Fruit fly (Drosophila melanogaster): Measurements from ENCODE around the gene p38a.
A peak's percentile ranks its signal among the peaks of the same experiment; 100 is the strongest.

Gene p38a

DNA sequence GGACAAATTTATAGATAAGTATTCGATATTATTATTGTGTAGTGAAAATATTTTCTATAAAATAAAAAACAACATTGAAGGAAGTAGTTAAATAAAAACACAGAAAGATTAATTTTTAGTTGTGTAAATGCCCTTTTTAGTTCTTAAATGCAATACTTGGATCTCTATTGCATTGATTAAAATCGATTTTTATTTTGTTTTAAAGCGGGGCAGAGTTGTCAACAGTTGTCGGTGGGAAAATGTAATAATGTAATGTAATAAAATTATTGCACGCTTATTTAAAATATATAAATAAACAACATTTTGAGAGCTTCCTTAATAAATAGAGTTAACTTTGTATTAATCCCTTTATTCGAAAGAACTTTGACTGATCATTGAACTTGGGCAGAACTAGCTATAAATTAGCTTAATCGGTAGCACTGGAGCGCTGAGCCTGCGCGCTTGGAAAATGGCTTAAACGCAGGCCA, 11.5 kb upstream of the p38a start, which contains the start of gene Apc2 (continued):
- TF ChIP-seq CG6808 (GFP tag; optimal IDR thresholded peaks at IDR 0.05) (no peak), Ets96B (tag; optimal IDR thresholded peaks at IDR 0.05) (peak; percentile 56), Blimp-1 (GFP tag; optimal IDR thresholded peaks at IDR 0.05) (no peak), CG11902 (GFP tag; optimal IDR thresholded peaks at IDR 0.05) (peak; percentile 32), CG6792 (GFP tag; optimal IDR thresholded peaks at IDR 0.05) (peak; percentile 49), Hr38 (GFP tag; optimal IDR thresholded peaks at IDR 0.05) (no peak), CG9139 (GFP tag; optimal IDR thresholded peaks at IDR 0.05) (no peak), CG11294 (GFP tag; IDR thresholded peaks at IDR 0.05) (no peak), net (GFP tag; optimal IDR thresholded peaks at IDR 0.05) (peak; percentile 52), spab (GFP tag; optimal IDR thresholded peaks at IDR 0.05) (no peak), Sox14 (GFP tag; optimal IDR thresholded peaks at IDR 0.05) (peak; percentile 70), Smox (GFP tag; optimal IDR thresholded peaks at IDR 0.05) (no peak), topi (GFP tag; optimal IDR thresholded peaks at IDR 0.05) (peak; percentile 60), ss (GFP tag; optimal IDR thresholded peaks at IDR 0.05) (peak in 1 of 2 experiments; percentile 13), cyc (GFP tag; optimal IDR thresholded peaks at IDR 0.05) (peak; percentile 56), Hr39 (GFP tag; optimal IDR thresholded peaks at IDR 0.05) (peak; percentile 61), Met (GFP tag; optimal IDR thresholded peaks at IDR 0.05) (no peak), dac (GFP tag; optimal IDR thresholded peaks at IDR 0.05) (no peak), CG7368 (GFP tag; optimal IDR thresholded peaks at IDR 0.05) (no peak), dsx (GFP tag; optimal IDR thresholded peaks at IDR 0.05; ENCODE audit: poor library complexity, severe bottlenecking) (peak; percentile 56), salr (GFP tag; optimal IDR thresholded peaks at IDR 0.05) (peak in 1 of 2 experiments; percentile 30), CG6163 (GFP tag; IDR thresholded peaks at IDR 0.05) (peak; percentile 71), fd85E (GFP tag; optimal IDR thresholded peaks at IDR 0.05) (no peak), OdsH (GFP tag; optimal IDR thresholded peaks at IDR 0.05) (peak; percentile 70), CG6854 (GFP tag; optimal IDR thresholded peaks at IDR 0.05) (no peak), eg (GFP tag; IDR thresholded peaks at IDR 0.05) (peak; percentile 70), lz (GFP tag; optimal IDR thresholded peaks at IDR 0.05) (peak; percentile 76), Hr4 (GFP tag; optimal IDR thresholded peaks at IDR 0.05) (peak; percentile 74), Eip93F (GFP tag; optimal IDR thresholded peaks at IDR 0.05) (no peak), CG3919 (GFP tag; optimal IDR thresholded peaks at IDR 0.05) (peak; percentile 58), pdm3 (GFP tag; optimal IDR thresholded peaks at IDR 0.05) (peak; percentile 63), CG8319 (GFP tag; optimal IDR thresholded peaks at IDR 0.05) (no peak), acj6 (GFP tag; optimal IDR thresholded peaks at IDR 0.05) (peak; percentile 60), Sox15 (GFP tag; optimal IDR thresholded peaks at IDR 0.05) (no peak), Lpt (GFP tag; optimal IDR thresholded peaks at IDR 0.05) (peak; percentile 36), fkh (GFP tag; optimal IDR thresholded peaks at IDR 0.05) (no peak)

DNA sequence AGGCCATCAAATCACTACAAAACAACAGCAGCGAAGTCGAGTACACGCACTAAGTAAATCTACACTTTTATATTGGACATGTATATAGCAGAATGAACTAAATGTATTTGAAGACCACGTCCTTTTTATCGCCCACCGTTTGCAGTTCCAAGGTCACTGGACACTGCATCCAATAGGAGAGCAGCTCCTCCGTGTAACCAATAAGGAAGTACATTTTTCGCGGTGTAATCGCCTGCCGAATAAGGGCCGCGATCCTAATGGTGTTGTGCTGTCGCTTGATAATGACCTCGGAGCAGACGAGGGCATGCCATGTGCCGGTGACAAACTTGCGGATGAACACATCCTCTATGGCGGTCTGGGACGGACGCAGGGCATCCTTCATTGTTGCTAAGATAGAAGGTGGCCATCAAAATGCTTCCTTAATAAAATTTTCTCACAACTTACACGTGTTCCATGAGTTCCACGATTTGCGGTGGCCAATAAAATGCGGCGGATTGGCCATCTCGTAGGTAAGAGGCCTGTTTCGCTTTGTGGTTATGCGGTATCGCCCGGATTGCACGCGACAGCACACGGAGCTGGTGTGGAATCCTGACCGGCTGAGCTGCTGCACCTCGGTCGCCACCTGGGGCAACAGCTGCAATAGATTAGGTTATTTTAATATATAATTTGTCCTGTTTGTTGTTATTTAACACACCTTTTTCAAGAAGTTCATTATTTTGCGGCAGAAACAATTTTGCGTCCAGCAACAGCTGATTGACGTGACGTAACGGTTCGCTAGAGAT, 10.8 kb upstream of the p38a start, which contains the start of gene mRpS24:
mRpS24 (minus strand) TSS at position 772 of the 782 bp plus-strand sequence.
- TF ChIP-seq dac (GFP tag; optimal IDR thresholded peaks at IDR 0.05) (no peak), CG10631 (GFP tag; optimal IDR thresholded peaks at IDR 0.05) (no peak), CG8632 (GFP tag; optimal IDR thresholded peaks at IDR 0.05) (no peak), Blimp-1 (GFP tag; optimal IDR thresholded peaks at IDR 0.05) (no peak), fd85E (GFP tag; optimal IDR thresholded peaks at IDR 0.05) (no peak), CG9139 (GFP tag; optimal IDR thresholded peaks at IDR 0.05) (no peak), vri (GFP tag; optimal IDR thresholded peaks at IDR 0.05) (no peak), Eip78C (GFP tag) (no peak), fkh (GFP tag; optimal IDR thresholded peaks at IDR 0.05) (no peak), svp (GFP tag) (no peak), salr (GFP tag; optimal IDR thresholded peaks at IDR 0.05) (no peak), ss (GFP tag; optimal IDR thresholded peaks at IDR 0.05) (no peak), Ets96B (tag; optimal IDR thresholded peaks at IDR 0.05) (no peak), Gug (GFP tag; IDR thresholded peaks at IDR 0.05) (no peak)
